Fruit fly (Drosophila melanogaster): ENCODE measurements around the gene CG32706.

- TF ChIP-seq Gug (GFP tag; IDR thresholded peaks at IDR 0.05) = no peak
- no peak for TF ChIP-seq CG11294 (GFP tag; IDR thresholded peaks at IDR 0.05)
- TF ChIP-seq cyc (GFP tag; optimal IDR thresholded peaks at IDR 0.05) = no peak
- TF ChIP-seq CG9139 (GFP tag; optimal IDR thresholded peaks at IDR 0.05) = no peak
- TF ChIP-seq pdm3 (GFP tag; optimal IDR thresholded peaks at IDR 0.05) = no peak
Observed at dm6 chrX:9090057-9090358, 3.1 kb downstream of the CG32706 start.

All from whole organism, prepupa.